Worm (Caenorhabditis elegans) whole organism, midembryonic: ENCODE data around the gene egl-20.

ENCODE experiments used
- T22C8.4 ChIP-seq: fragments of 200-800 bp; sonication (Bioruptor generic); IDR thresholded peaks from 2 replicates; pipeline ENCODE4 v1.3.6; 2022; ENCODE audit warnings: missing genetic modification characterization, missing compliant biosample characterization
- cog-1 ChIP-seq: sonication (generic microtip); optimal IDR thresholded peaks from 2 replicates; lab custom pipeline; 2016; ENCODE audit warnings: missing genetic modification characterization, missing compliant biosample characterization
- flt-1 ChIP-seq: fragments of 200-800 bp; sonication (Bioruptor generic); IDR thresholded peaks from 2 replicates; pipeline ENCODE4 v1.3.6; 2022; ENCODE audit warnings: missing genetic modification characterization, missing compliant biosample characterization
- ztf-23 ChIP-seq: fragments of 200-800 bp; sonication (Bioruptor generic); IDR thresholded peaks from 2 replicates; pipeline ENCODE4 v1.3.6; 2022; ENCODE audit warnings: missing genetic modification reagents, missing genetic modification characterization, missing compliant biosample characterization

- TF ChIP-seq ztf-23 (GFP tag; lab: Robert Waterston, UW) (no peak), T22C8.4 (GFP tag; lab: Robert Waterston, UW) (no peak), cog-1 (tag; lab: Kevin White, UChicago) (no peak), flt-1 (GFP tag; lab: Robert Waterston, UW) (no peak)
Observed at ce11 chrIV:9849624-9850023, 34.3 kb upstream of the egl-20 start, which contains the start of gene K07F5.8.
